Fruit fly (Drosophila melanogaster): Measurements from ENCODE around the gene sordd1.

Gene sordd1

DNA sequence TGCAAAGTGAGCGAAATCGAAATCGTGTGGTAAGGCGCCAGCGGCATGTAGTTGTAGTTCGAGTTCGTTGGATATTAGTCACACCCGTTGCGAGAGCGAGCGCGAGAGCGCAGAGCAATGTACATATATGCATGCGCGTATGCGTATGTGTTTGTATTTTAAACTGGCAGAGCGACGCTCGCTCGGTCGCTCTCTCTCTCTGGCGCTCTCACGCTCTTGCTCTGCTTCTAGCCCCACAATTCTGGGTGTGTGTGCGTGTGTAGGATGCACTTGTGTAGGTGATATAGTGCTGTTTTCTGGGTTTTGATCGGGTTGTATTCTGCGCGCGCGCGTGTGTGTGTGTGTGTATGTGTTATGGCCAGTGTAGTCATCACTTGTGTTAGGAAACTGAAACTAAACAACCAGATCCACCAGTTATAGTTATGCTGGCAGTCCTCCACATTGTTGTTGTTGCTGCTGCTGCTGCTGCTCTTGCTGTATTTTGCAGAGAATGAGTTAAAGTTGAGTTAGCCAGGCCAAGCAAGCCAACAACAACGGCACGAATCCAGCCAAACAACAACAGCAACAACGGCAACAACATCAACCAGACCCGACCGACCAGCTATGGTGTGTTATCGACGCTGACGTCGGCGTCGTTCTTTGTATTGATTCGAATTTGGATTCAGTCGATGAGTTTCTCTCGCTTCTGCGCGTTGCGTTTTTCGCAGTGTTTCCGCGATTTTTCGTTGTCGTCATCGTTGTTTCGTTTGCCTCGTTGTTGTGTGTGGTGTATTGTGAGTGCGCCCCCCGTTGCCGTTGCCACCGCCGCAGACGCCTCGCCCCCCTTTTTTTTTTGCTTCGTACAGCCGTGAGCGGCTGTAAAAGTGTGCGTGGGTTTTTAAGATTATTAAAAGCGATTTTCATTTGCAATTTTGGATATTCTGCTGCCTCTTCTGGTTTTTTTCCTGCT lies 16.1 kb upstream of the sordd1 start (continued):
- TF ChIP-seq Eip74EF (GFP tag; optimal IDR thresholded peaks at IDR 0.05) (no peak), chm (GFP tag; IDR thresholded peaks at IDR 0.05) (peak; percentile 26; the same call in 1 of the 2 replicates), zen2 (GFP tag; IDR thresholded peaks at IDR 0.05; ENCODE audit: partially characterized antibody) (peak; percentile 45; the same call in 2 of the 3 replicates), CG8281 (tag; optimal IDR thresholded peaks at IDR 0.05) (no peak), crc (GFP tag; optimal IDR thresholded peaks at IDR 0.05) (no peak), chn (GFP tag; optimal IDR thresholded peaks at IDR 0.05) (no peak), cwo (GFP tag; optimal IDR thresholded peaks at IDR 0.05) (no peak), Blimp-1 (GFP tag; optimal IDR thresholded peaks at IDR 0.05) (no peak), org-1 (GFP tag; optimal IDR thresholded peaks at IDR 0.05) (no peak), CG14667 (GFP tag; IDR thresholded peaks at IDR 0.05) (no peak), Sin3A (optimal IDR thresholded peaks at IDR 0.05) (no peak), hbn (GFP tag; IDR thresholded peaks at IDR 0.05; ENCODE audit: partially characterized antibody) (peak; percentile 27; the same call in 1 of the 2 replicates), CG3838 (GFP tag; optimal IDR thresholded peaks at IDR 0.05) (no peak), CG11695 (GFP tag; IDR thresholded peaks at IDR 0.05) (no peak), Fer1 (GFP tag; optimal IDR thresholded peaks at IDR 0.05) (peak; percentile 12), Deaf1 (tag; optimal IDR thresholded peaks at IDR 0.05) (peak; percentile 51), usp (GFP tag; optimal IDR thresholded peaks at IDR 0.05) (no peak), yki (optimal IDR thresholded peaks at IDR 0.05) (peak; percentile 98), CG6683 (GFP tag; optimal IDR thresholded peaks at IDR 0.05) (no peak), CG13123 (GFP tag; optimal IDR thresholded peaks at IDR 0.05) (no peak), dm (GFP tag; optimal IDR thresholded peaks at IDR 0.05) (no peak), CG1603 (tag; optimal IDR thresholded peaks at IDR 0.05) (no peak), slbo (GFP tag; IDR thresholded peaks at IDR 0.05) (no peak), CG2889 (GFP tag; IDR thresholded peaks at IDR 0.05) (no peak), CG42726 (GFP tag; IDR thresholded peaks at IDR 0.05; ENCODE audit: partially characterized antibody) (no peak), E2f1 (GFP tag; IDR thresholded peaks at IDR 0.05) (no peak), Bgb (GFP tag; IDR thresholded peaks at IDR 0.05; ENCODE audit: partially characterized antibody) (no peak; the same call in 1 of the 2 replicates), CG9876 (GFP tag; optimal IDR thresholded peaks at IDR 0.05) (no peak), oc (tag; optimal IDR thresholded peaks at IDR 0.05) (no peak), CG7987 (GFP tag; optimal IDR thresholded peaks at IDR 0.05) (no peak), lola (GFP tag; optimal IDR thresholded peaks at IDR 0.05) (peak in 1 of 3 experiments; percentile 61), dmrt99B (tag; optimal IDR thresholded peaks at IDR 0.05) (no peak), PHDP (tag; optimal IDR thresholded peaks at IDR 0.05) (no peak), Dip2 (GFP tag; IDR thresholded peaks at IDR 0.05) (no peak), CG9437 (GFP tag; optimal IDR thresholded peaks at IDR 0.05) (no peak), CG14441 (GFP tag; IDR thresholded peaks at IDR 0.05) (no peak), CG30431 (GFP tag; optimal IDR thresholded peaks at IDR 0.05) (no peak), odd (GFP tag; optimal IDR thresholded peaks at IDR 0.05) (no peak), btn (GFP tag; optimal IDR thresholded peaks at IDR 0.05) (no peak), CG5180 (GFP tag; optimal IDR thresholded peaks at IDR 0.05) (peak; percentile 87), CG3281 (GFP tag; optimal IDR thresholded peaks at IDR 0.05) (no peak), Sry-δ (GFP tag; optimal IDR thresholded peaks at IDR 0.05) (no peak), zfh2 (GFP tag; optimal IDR thresholded peaks at IDR 0.05) (no peak), sima (GFP tag; optimal IDR thresholded peaks at IDR 0.05) (no peak), CG10274 (GFP tag; optimal IDR thresholded peaks at IDR 0.05) (no peak), sisA (GFP tag; IDR thresholded peaks at IDR 0.05) (no peak), Dek (tag; optimal IDR thresholded peaks at IDR 0.05) (no peak), chif (GFP tag; optimal IDR thresholded peaks at IDR 0.05) (no peak), Asciz (GFP tag; optimal IDR thresholded peaks at IDR 0.05) (no peak)
